Worm (Caenorhabditis elegans) whole organism, midembryonic: ENCODE data around the gene ssp-35.

Source experiments
- T22C8.4 ChIP-seq: fragments of 200-800 bp; sonication (Bioruptor generic); IDR thresholded peaks from 2 replicates; pipeline ENCODE4 v1.3.6; 2022; ENCODE audit warnings: missing genetic modification characterization, missing compliant biosample characterization
- cog-1 ChIP-seq: sonication (generic microtip); optimal IDR thresholded peaks from 2 replicates; lab custom pipeline; 2016; ENCODE audit warnings: missing genetic modification characterization, missing compliant biosample characterization
- flt-1 ChIP-seq: fragments of 200-800 bp; sonication (Bioruptor generic); IDR thresholded peaks from 2 replicates; pipeline ENCODE4 v1.3.6; 2022; ENCODE audit warnings: missing genetic modification characterization, missing compliant biosample characterization
- klf-2 ChIP-seq: fragments of 200-800 bp; sonication (Bioruptor generic); conservative IDR thresholded peaks from 2 replicates; pipeline ENCODE4 v1.3.6; 2022; ENCODE audit warnings: missing genetic modification reagents, missing genetic modification characterization, missing compliant biosample characterization
- med-1 ChIP-seq: sonication (generic microtip); optimal IDR thresholded peaks from 2 replicates; lab custom pipeline; 2017; ENCODE audit warnings: missing genetic modification characterization, mild to moderate bottlenecking, missing compliant biosample characterization, antibody characterized with exemption, missing genetic modification reagents; ENCODE audit not compliant: insufficient read depth
- ref-1 ChIP-seq: fragments of 200-800 bp; sonication (Bioruptor generic); conservative IDR thresholded peaks from 2 replicates; pipeline ENCODE4 v1.3.6; 2022; ENCODE audit warnings: missing genetic modification reagents, missing genetic modification characterization, missing compliant biosample characterization
- tab-1 ChIP-seq: fragments of 200-800 bp; sonication (Bioruptor generic); IDR thresholded peaks from 2 replicates; pipeline ENCODE4 v1.3.6; 2022; ENCODE audit warnings: missing genetic modification characterization, missing compliant biosample characterization
- ztf-23 ChIP-seq: fragments of 200-800 bp; sonication (Bioruptor generic); IDR thresholded peaks from 2 replicates; pipeline ENCODE4 v1.3.6; 2022; ENCODE audit warnings: missing genetic modification reagents, missing genetic modification characterization, missing compliant biosample characterization
- ztf-29 ChIP-seq: fragments of 200-800 bp; sonication (Bioruptor generic); IDR thresholded peaks from 2 replicates; pipeline ENCODE4 v1.3.6; 2022; ENCODE audit warnings: missing genetic modification reagents, missing genetic modification characterization, missing compliant biosample characterization

Gene ssp-35

DNA sequence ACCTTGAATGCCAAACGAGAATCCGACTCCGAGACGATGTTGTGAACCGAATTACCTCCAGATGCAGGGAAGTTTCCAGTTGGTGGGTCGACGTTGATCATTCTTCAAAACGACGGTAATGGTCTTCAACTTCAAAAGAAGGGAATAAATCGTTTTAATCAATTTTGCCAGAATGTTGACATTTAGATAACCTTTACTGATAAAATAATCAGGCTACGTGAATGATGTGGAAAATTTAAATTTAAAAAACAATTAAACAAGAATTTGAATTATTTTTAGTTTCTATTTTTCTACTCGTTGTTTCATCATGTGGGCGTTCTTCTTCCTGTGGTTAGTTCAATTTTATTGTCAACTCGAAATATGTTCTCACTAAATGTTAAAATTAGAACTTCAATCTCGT, at the start of gene ssp-35:
Gene ssp-35, minus strand, starts transcription at position 101 of the 400 bp plus-strand sequence.
- no peak for TF ChIP-seq ref-1 (GFP tag; lab: Robert Waterston, UW)
- no peak for TF ChIP-seq tab-1 (GFP tag; lab: Robert Waterston, UW)
- TF ChIP-seq cog-1 = no peak
- TF ChIP-seq klf-2 = no peak
- TF ChIP-seq med-1 (GFP tag; lab: Kevin White, UChicago) = no peak
- no peak for TF ChIP-seq T22C8.4 (GFP tag; lab: Robert Waterston, UW)
- TF ChIP-seq flt-1 = no peak
- no peak for TF ChIP-seq ztf-29 (GFP tag; lab: Robert Waterston, UW)
- no peak for TF ChIP-seq ztf-23 (GFP tag; lab: Robert Waterston, UW)

DNA sequence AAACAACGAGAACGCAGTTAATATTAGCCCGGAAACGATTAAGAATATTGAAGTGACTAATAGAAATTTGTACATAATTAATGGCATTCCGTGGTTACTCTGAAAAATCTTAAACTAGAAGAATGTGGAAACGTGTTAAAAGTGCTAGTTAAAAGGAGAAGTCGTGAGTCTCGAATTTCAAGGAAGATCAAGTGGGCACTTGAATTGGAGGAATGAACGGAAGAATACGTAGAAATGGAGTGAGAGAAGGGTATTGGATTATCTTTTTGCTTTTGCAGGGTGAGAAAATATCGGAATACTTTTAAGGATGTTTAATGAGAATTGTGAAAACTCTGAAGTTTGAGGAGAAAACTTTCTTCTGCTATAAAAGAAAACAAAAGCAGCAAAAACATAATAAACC, 46.6 kb upstream of the ssp-35 start, which contains the start of gene hpo-30:
Gene hpo-30, minus strand, starts transcription at position 101 of the 400 bp plus-strand sequence.
- TF ChIP-seq klf-2 (no peak), cog-1 (no peak), tab-1 (GFP tag; lab: Robert Waterston, UW) (no peak), T22C8.4 (GFP tag; lab: Robert Waterston, UW) (no peak), flt-1 (no peak), med-1 (GFP tag; lab: Kevin White, UChicago) (no peak), ref-1 (GFP tag; lab: Robert Waterston, UW) (no peak), ztf-29 (GFP tag; lab: Robert Waterston, UW) (no peak), ztf-23 (GFP tag; lab: Robert Waterston, UW) (no peak)

DNA sequence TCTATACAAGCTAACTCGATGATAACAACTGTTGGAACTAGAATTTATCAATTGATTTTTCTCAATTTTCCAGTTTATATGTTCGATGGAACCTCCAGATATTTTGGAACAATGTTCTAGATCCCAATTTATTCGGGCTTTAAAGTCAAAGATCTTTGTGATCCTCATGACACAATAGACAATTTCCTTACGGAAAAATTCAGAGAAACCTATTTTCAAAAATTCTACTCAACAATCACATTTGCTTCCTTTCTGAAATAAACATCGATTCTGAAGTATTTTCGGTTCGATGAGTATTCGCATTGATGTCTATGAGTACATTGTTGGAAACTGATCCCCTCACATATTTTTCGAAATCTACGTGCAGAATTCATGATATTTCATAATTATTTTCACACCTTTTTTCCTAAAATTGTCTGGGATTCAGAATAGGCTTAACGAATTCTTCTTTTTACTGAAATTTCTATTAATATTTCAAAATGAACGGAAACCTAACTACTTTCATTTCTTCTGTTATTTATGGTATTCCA, 43.5 kb upstream of the ssp-35 start, which contains the start of gene srg-45:
Gene srg-45, plus strand, starts transcription at position 480 of the 530 bp plus-strand sequence.
- TF ChIP-seq T22C8.4 (GFP tag; lab: Robert Waterston, UW) = no peak
- TF ChIP-seq ref-1 (GFP tag; lab: Robert Waterston, UW) = no peak

DNA sequence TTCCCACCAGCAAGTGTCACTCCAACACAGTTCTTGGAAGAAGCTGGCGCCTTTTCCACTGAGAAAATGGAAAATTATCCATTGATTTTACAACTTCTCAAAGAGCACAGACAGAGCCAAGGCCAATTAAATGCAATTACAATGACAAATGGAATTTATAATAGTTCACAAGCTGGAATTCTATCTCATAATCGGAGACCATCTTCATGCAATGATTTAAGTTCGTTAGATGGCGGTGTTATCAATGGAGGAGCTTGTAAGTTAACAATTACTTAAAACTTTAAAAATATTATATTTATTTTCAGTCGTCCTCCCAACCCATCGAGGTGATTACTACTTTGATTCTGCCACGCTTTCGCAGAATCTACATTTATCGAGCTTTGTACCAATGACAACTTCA, 42.1 kb upstream of the ssp-35 start:
- TF ChIP-seq ztf-29 (GFP tag; lab: Robert Waterston, UW) (no peak), cog-1 (no peak), klf-2 (no peak), ztf-23 (GFP tag; lab: Robert Waterston, UW) (no peak), ref-1 (GFP tag; lab: Robert Waterston, UW) (no peak), med-1 (GFP tag; lab: Kevin White, UChicago) (no peak), T22C8.4 (GFP tag; lab: Robert Waterston, UW) (no peak), flt-1 (no peak), tab-1 (GFP tag; lab: Robert Waterston, UW) (no peak)

DNA sequence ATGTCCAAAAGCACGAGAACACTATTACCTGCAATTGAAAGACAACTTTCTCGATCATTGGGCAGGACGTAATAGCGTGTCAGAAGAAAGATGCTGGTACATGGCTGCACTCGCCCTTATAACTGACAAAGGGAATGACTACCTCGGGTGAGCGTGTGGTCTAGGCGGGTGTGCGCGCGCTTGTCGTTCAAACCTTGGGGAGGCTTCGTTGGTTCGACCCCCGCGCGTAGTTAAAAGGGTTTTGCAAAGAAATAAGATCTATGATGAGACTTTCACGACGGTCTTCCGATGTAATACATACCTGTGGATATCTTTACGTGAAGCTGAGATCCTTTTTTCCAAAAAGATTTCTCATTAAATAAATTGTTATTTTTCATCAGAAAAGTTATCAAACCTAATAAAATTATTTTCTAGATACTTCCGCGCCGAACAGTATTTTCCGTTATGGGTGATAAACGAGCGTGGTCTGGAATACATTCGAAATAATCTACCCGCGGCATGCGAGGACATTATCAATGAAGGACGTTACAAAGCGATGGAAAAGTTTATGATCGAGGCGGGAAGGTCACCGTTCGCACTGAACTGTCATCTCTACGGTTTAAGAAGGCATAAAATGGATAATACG, 39.9 kb upstream of the ssp-35 start:
- TF ChIP-seq ref-1 (GFP tag; lab: Robert Waterston, UW) (peak; percentile 100), klf-2 (peak; percentile 100), ztf-29 (GFP tag; lab: Robert Waterston, UW) (peak; percentile 100), cog-1 (peak; percentile 100), med-1 (GFP tag; lab: Kevin White, UChicago) (peak; percentile 94), T22C8.4 (GFP tag; lab: Robert Waterston, UW) (peak; percentile 100), ztf-23 (GFP tag; lab: Robert Waterston, UW) (peak; percentile 99), flt-1 (peak; percentile 100), tab-1 (GFP tag; lab: Robert Waterston, UW) (peak; percentile 100)

DNA sequence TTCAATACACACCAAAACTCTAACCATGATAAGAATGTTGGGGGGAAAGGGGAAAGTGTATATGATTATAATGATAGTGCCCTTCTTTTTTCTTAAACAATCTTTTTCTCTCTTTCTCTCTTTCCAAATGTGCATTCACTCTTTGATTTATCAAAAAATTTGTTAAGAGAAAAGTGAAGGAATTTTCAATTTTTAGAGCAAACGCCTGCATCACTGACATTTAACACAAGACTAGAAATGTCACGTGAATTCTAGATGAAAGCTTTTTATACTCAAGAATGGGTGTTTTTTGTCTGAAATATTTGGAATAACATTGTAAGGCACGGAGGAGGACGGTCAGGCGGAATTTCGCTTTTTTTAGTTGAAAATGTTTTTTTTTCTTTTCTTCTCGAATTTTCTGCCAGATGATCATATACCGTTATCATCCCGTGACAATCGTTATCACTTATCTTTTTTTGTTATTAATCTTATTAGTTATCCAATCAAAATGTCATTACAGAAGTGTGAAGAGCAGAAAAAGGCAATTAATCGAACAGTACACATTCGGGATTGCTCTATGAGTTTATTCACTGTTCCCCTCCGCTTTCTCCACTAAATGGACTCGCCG, 38.5 kb upstream of the ssp-35 start, which contains the start of the genes frm-7 and F55C5.17:
Gene frm-7, plus strand, starts transcription at position 500 of the 607 bp plus-strand sequence.
Gene F55C5.17, plus strand, starts transcription at position 557 of the 607 bp plus-strand sequence.
- TF ChIP-seq ref-1 (GFP tag; lab: Robert Waterston, UW) = no peak
- TF ChIP-seq cog-1 = no peak
- TF ChIP-seq T22C8.4 (GFP tag; lab: Robert Waterston, UW) = no peak
- no peak for TF ChIP-seq flt-1
- no peak for TF ChIP-seq med-1 (GFP tag; lab: Kevin White, UChicago)
- no peak for TF ChIP-seq ztf-23 (GFP tag; lab: Robert Waterston, UW)
- no peak for TF ChIP-seq ztf-29 (GFP tag; lab: Robert Waterston, UW)
- no peak for TF ChIP-seq tab-1 (GFP tag; lab: Robert Waterston, UW)
- no peak for TF ChIP-seq klf-2

DNA sequence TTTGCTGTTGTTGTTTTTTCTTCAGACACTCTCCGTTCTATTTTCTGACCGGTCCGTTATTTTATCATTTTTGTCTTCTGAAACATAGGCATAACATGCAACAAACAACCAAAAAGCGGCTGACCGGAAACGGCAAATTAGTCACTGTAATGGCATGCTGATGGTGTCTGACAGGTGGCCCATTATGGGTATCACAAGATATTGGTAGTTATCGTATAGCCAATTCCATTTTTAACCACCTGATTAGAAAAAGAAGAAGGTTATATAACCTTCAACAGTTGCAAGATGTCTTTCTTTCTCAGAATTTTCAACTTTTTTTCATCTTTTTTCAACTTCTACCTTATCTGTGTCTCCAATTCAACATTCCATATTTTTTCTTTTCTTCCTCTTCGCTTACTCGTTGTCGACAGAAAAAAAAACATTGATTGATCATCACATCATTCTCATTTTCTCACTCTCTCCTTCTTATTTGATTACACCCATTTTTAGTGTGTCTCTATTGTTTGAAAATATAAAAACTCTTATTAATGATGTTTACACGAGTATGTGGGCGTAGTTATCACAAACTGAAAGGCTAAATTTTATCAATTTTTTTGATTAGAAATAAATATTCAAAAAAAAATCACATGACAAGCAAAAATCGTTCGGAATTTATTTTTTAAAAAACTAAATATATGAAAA, 37.3 kb upstream of the ssp-35 start:
- TF ChIP-seq tab-1 (GFP tag; lab: Robert Waterston, UW) (no peak), ref-1 (GFP tag; lab: Robert Waterston, UW) (no peak), klf-2 (no peak), flt-1 (no peak), ztf-23 (GFP tag; lab: Robert Waterston, UW) (no peak), ztf-29 (GFP tag; lab: Robert Waterston, UW) (no peak)

DNA sequence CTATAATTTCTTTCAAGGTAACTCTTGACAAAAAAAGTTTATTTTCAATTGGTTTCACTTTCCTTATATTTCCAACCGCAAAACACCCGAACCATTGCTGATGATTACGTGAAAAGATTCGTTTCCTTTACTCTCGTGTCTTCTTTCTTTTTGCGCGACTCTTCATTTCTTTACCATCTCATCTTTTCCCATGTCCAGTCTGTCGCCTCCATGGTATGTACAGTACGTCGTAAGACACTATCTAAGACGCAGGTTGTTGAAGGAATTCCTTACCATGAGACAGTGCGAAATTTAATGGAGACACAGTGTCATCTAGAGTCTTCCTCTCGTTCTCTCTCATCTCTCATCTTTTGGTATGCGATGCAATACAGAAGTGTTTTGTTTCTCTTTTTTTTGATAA, 36.5 kb upstream of the ssp-35 start:
- TF ChIP-seq med-1 (GFP tag; lab: Kevin White, UChicago) (no peak), tab-1 (GFP tag; lab: Robert Waterston, UW) (no peak), flt-1 (no peak), ztf-23 (GFP tag; lab: Robert Waterston, UW) (no peak), ref-1 (GFP tag; lab: Robert Waterston, UW) (no peak)

DNA sequence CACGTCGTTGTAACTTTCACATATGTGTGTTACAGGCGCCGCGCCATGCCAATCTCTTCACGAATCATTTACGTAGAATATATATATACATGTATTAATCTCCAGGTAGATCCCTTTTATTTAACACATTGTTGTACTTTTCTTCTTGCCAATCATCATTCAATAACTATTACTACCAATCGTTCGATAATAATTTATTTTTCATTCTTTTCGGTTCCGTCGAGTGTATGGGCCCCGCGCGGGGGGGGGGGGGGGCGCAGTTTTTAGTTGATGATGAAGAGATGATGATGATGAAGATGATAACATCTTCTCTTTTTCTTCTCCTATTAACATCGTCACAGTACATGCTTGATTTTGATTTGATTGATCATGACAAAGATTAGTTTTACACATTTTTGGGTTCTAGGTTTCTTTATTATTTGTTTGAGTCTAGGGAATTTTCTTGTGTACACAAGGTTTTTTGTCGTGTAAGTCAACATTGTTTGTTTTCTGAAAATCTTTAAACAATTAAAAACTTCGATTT, 35.7 kb upstream of the ssp-35 start:
- TF ChIP-seq tab-1 (GFP tag; lab: Robert Waterston, UW) = no peak
- no peak for TF ChIP-seq ref-1 (GFP tag; lab: Robert Waterston, UW)
